Fruit fly (Drosophila melanogaster) whole organism, wandering third instar larva: ENCODE data around the gene asun.

ENCODE experiments used
- Abd-B ChIP-seq: fragments of >200 bp; optimal IDR thresholded peaks from 2 replicates; lab custom pipeline; 2017; ENCODE audit warnings: missing biosample characterization, missing genetic modification characterization
- CG32264 ChIP-seq: fragments of 200-800 bp; sonication (Bioruptor generic); optimal IDR thresholded peaks from 2 replicates; lab custom pipeline; 2016; ENCODE audit warnings: missing biosample characterization, missing genetic modification characterization
- CG9705 ChIP-seq: fragments of 200-800 bp; sonication (Bioruptor generic); optimal IDR thresholded peaks from 2 replicates; lab custom pipeline; 2018; ENCODE audit warnings: missing biosample characterization, mild to moderate bottlenecking, missing genetic modification characterization
- CrebA ChIP-seq: fragments of 200-800 bp; sonication (Bioruptor generic); optimal IDR thresholded peaks from 2 replicates; lab custom pipeline; 2016; ENCODE audit warnings: missing biosample characterization, mild to moderate bottlenecking, missing genetic modification characterization, borderline replicate concordance
- Dfd ChIP-seq: fragments of >200 bp; optimal IDR thresholded peaks from 2 replicates; lab custom pipeline; 2017; ENCODE audit warnings: missing biosample characterization, missing genetic modification characterization
- Dif ChIP-seq: fragments of 200-275, 200-300 bp; sonication (Bioruptor generic); optimal IDR thresholded peaks from 2 replicates; lab custom pipeline; 2018; ENCODE audit warnings: missing biosample characterization, missing genetic modification characterization; ENCODE audit not compliant: partially characterized antibody
- GATAd ChIP-seq: sonication (Bioruptor generic); optimal IDR thresholded peaks from 2 replicates; lab custom pipeline; 2016; ENCODE audit warnings: missing biosample characterization, missing genetic modification characterization
- HLH106 ChIP-seq: fragments of 200-800 bp; optimal IDR thresholded peaks from 3 replicates; lab custom pipeline; 2019; ENCODE audit warnings: missing biosample characterization, mild to moderate bottlenecking, missing genetic modification characterization, moderate library complexity
- Hnf4 ChIP-seq: fragments of 200-800 bp; sonication (Bioruptor generic); optimal IDR thresholded peaks from 2 replicates; lab custom pipeline; 2016; ENCODE audit warnings: missing biosample characterization, mild to moderate bottlenecking, missing genetic modification characterization
- Hr78 ChIP-seq: fragments of >200 bp; optimal IDR thresholded peaks from 2 replicates; lab custom pipeline; 2017; ENCODE audit warnings: missing biosample characterization, missing genetic modification characterization
- Hr83 ChIP-seq: fragments of 200-300 bp; sonication (Bioruptor generic); optimal IDR thresholded peaks from 2 replicates; lab custom pipeline; 2016; ENCODE audit warnings: missing biosample characterization, mild to moderate bottlenecking, missing genetic modification characterization, moderate library complexity; ENCODE audit not compliant: poor library complexity, severe bottlenecking
- Jra ChIP-seq: sonication (Bioruptor generic); optimal IDR thresholded peaks from 2 replicates; lab custom pipeline; 2016; ENCODE audit warnings: missing biosample characterization, missing genetic modification characterization
- Mio ChIP-seq: sonication (Bioruptor generic); optimal IDR thresholded peaks from 2 replicates; lab custom pipeline; 2016; ENCODE audit warnings: missing biosample characterization, missing genetic modification characterization
- Myc ChIP-seq: fragments of >200 bp; optimal IDR thresholded peaks from 2 replicates; lab custom pipeline; 2017
- N ChIP-seq: fragments of >200 bp; optimal IDR thresholded peaks from 2 replicates; lab custom pipeline; 2018; ENCODE audit warnings: missing biosample characterization, missing external identifiers, missing genetic modification characterization
- OdsH ChIP-seq: fragments of 200-800 bp; sonication (Bioruptor generic); optimal IDR thresholded peaks from 2 replicates; lab custom pipeline; 2016; ENCODE audit warnings: missing biosample characterization, mild to moderate bottlenecking, missing genetic modification characterization
- Rel ChIP-seq, 2 experiments: fragments of 200-800 bp; sonication (Bioruptor generic) in 1 of 2; optimal IDR thresholded peaks; 2 replicates in 1 of 2; 3 replicates in 1 of 2; lab custom pipeline; 2016 to 2019; ENCODE audit warnings: mild to moderate bottlenecking in 2 of 2, missing biosample characterization in 2 of 2, missing genetic modification characterization in 2 of 2, moderate library complexity in 1 of 2
- Sp1 ChIP-seq: fragments of 200-800 bp; sonication (Bioruptor generic); optimal IDR thresholded peaks from 3 replicates; lab custom pipeline; 2019; ENCODE audit warnings: missing biosample characterization, mild to moderate bottlenecking, missing genetic modification characterization, moderate library complexity
- Vsx2 ChIP-seq: fragments of 200-300, 225-300 bp; sonication (Bioruptor generic); optimal IDR thresholded peaks from 2 replicates; lab custom pipeline; 2018; ENCODE audit warnings: missing biosample characterization, missing genetic modification characterization; ENCODE audit not compliant: partially characterized antibody
- br ChIP-seq: fragments of 200-800 bp; sonication (Bioruptor generic); optimal IDR thresholded peaks from 2 replicates; lab custom pipeline; 2016; ENCODE audit warnings: missing biosample characterization, missing genetic modification characterization
- brk ChIP-seq: fragments of 200-800 bp; sonication (Bioruptor generic); optimal IDR thresholded peaks from 2 replicates; lab custom pipeline; 2016; ENCODE audit warnings: missing biosample characterization, mild to moderate bottlenecking, missing genetic modification characterization
- dl ChIP-seq, 2 experiments: fragments of 175-275, 200-275 bp in 1 of 2; fragments of 200-275 bp in 1 of 2; sonication (Bioruptor generic); optimal IDR thresholded peaks; lab custom pipeline; 2018; ENCODE audit warnings: mild to moderate bottlenecking in 2 of 2, missing biosample characterization in 2 of 2, missing genetic modification characterization in 2 of 2, moderate library complexity in 2 of 2; ENCODE audit not compliant: partially characterized antibody in 2 of 2, insufficient read depth in 1 of 2
- dmrt93B ChIP-seq: fragments of 200-800 bp; sonication (Bioruptor generic); optimal IDR thresholded peaks from 2 replicates; lab custom pipeline; 2018; ENCODE audit warnings: missing biosample characterization, mild to moderate bottlenecking, missing genetic modification characterization
- dsf ChIP-seq: sonication (Bioruptor generic); optimal IDR thresholded peaks from 2 replicates; lab custom pipeline; 2016; ENCODE audit warnings: missing biosample characterization, missing genetic modification characterization, borderline replicate concordance
- ey ChIP-seq: fragments of 200-800 bp; sonication (Bioruptor generic); optimal IDR thresholded peaks from 2 replicates; lab custom pipeline; 2016; ENCODE audit warnings: missing biosample characterization, missing genetic modification characterization
- foxo ChIP-seq, 2 experiments: fragments of 200-800 bp; sonication (Bioruptor generic); optimal IDR thresholded peaks; 2 replicates in 1 of 2; 3 replicates in 1 of 2; lab custom pipeline; 2016 to 2017; ENCODE audit warnings: missing biosample characterization in 2 of 2, missing genetic modification characterization in 2 of 2
- fru ChIP-seq: fragments of 200-800 bp; sonication (Bioruptor generic); optimal IDR thresholded peaks from 3 replicates; lab custom pipeline; 2016; ENCODE audit warnings: missing biosample characterization, mild to moderate bottlenecking, missing genetic modification characterization
- h ChIP-seq: fragments of 200-800 bp; sonication (Bioruptor generic); optimal IDR thresholded peaks from 3 replicates; lab custom pipeline; 2016; ENCODE audit warnings: missing biosample characterization, mild to moderate bottlenecking, missing genetic modification characterization
- jim ChIP-seq: fragments of 175-275, 200-325 bp; sonication (Bioruptor generic); optimal IDR thresholded peaks from 2 replicates; lab custom pipeline; 2016; ENCODE audit warnings: missing biosample characterization, mild to moderate bottlenecking, missing genetic modification characterization
- lola ChIP-seq: fragments of >200 bp; optimal IDR thresholded peaks from 2 replicates; lab custom pipeline; 2017; ENCODE audit warnings: missing biosample characterization, missing genetic modification characterization
- pan ChIP-seq: fragments of >200 bp; optimal IDR thresholded peaks from 2 replicates; lab custom pipeline; 2017
- psq ChIP-seq: fragments of 200-800 bp; sonication (Bioruptor generic); optimal IDR thresholded peaks from 3 replicates; lab custom pipeline; 2017; ENCODE audit warnings: missing biosample characterization, mild to moderate bottlenecking, missing genetic modification characterization, moderate library complexity
- rgr ChIP-seq: fragments of 200-800 bp; sonication (Bioruptor generic); optimal IDR thresholded peaks from 3 replicates; lab custom pipeline; 2016; ENCODE audit warnings: missing biosample characterization, mild to moderate bottlenecking, missing genetic modification characterization
- sage ChIP-seq: fragments of 200-800 bp; sonication (Bioruptor generic); optimal IDR thresholded peaks from 2 replicates; lab custom pipeline; 2016; ENCODE audit warnings: missing biosample characterization, mild to moderate bottlenecking, missing genetic modification characterization
- sv ChIP-seq: fragments of 200-800 bp; sonication (Bioruptor generic); optimal IDR thresholded peaks from 3 replicates; lab custom pipeline; 2016; ENCODE audit warnings: missing biosample characterization, missing genetic modification characterization
- tai ChIP-seq: sonication (Bioruptor generic); optimal IDR thresholded peaks from 2 replicates; lab custom pipeline; 2016; ENCODE audit warnings: missing biosample characterization, missing genetic modification characterization
- usp ChIP-seq: fragments of >200 bp; optimal IDR thresholded peaks from 2 replicates; lab custom pipeline; 2017; ENCODE audit warnings: missing biosample characterization, missing genetic modification characterization
- woc ChIP-seq: sonication (Bioruptor generic); optimal IDR thresholded peaks from 2 replicates; lab custom pipeline; 2016; ENCODE audit warnings: missing biosample characterization, mild to moderate bottlenecking, missing genetic modification characterization

Gene asun

dm6 chr3R:16231385-16232307 lies 32.4 kb upstream of the asun start:
- TF ChIP-seq dsf (no peak), Dfd (GFP tag; lab: Kevin White, UChicago) (peak; percentile 35), sv (GFP tag; lab: Kevin White, UChicago) (peak; percentile 74), GATAd (GFP tag; lab: Kevin White, UChicago) (no peak), tai (GFP tag; lab: Kevin White, UChicago) (peak; percentile 45), fru (peak; percentile 78), Rel (GFP tag; optimal IDR thresholded peaks at IDR 0.05; lab: Kevin White, UChicago) (peak; percentile 51), Rel (tag; optimal IDR thresholded peaks at IDR 0.05; lab: Kevin White, UChicago) (peak; percentile 64), CG32264 (no peak), h (peak; percentile 73), ey (GFP tag; lab: Kevin White, UChicago) (peak; percentile 76), br (GFP tag; lab: Kevin White, UChicago) (peak; percentile 52), usp (no peak), pan (lab: Kevin White, UChicago) (no peak), foxo (GFP tag; optimal IDR thresholded peaks at IDR 0.05; lab: Kevin White, UChicago) (peak in 1 of 2 experiments; percentile 75), sage (GFP tag; lab: Kevin White, UChicago) (no peak), Sp1 (GFP tag; lab: Kevin White, UChicago) (peak; percentile 43), CrebA (no peak), Hr83 (GFP tag; lab: Kevin White, UChicago) (peak; percentile 32), Myc (no peak), Hnf4 (GFP tag; lab: Kevin White, UChicago) (no peak), brk (GFP tag; lab: Kevin White, UChicago) (peak; percentile 41), jim (GFP tag; lab: Kevin White, UChicago) (peak; percentile 31), Jra (no peak), lola (GFP tag; lab: Kevin White, UChicago) (no peak), Mio (GFP tag; lab: Kevin White, UChicago) (no peak), woc (GFP tag; lab: Kevin White, UChicago) (peak; percentile 65), Dif (GFP tag; lab: Kevin White, UChicago) (no peak), dl (GFP tag; optimal IDR thresholded peaks at IDR 0.05; lab: Kevin White, UChicago; ENCODE audit: insufficient read depth in 1 of 2, partially characterized antibody in 2 of 2) (no peak), HLH106 (tag; lab: Kevin White, UChicago) (peak; percentile 66), dmrt93B (GFP tag; lab: Kevin White, UChicago) (peak; percentile 52), CG9705 (GFP tag; lab: Kevin White, UChicago) (peak; percentile 26), N (no peak), Vsx2 (GFP tag; lab: Kevin White, UChicago) (peak; percentile 30), rgr (GFP tag; lab: Kevin White, UChicago) (peak; percentile 57), OdsH (peak; percentile 58), Abd-B (GFP tag; lab: Kevin White, UChicago) (no peak), Hr78 (GFP tag; lab: Kevin White, UChicago) (no peak), psq (GFP tag; lab: Kevin White, UChicago) (peak; percentile 99)

DNA sequence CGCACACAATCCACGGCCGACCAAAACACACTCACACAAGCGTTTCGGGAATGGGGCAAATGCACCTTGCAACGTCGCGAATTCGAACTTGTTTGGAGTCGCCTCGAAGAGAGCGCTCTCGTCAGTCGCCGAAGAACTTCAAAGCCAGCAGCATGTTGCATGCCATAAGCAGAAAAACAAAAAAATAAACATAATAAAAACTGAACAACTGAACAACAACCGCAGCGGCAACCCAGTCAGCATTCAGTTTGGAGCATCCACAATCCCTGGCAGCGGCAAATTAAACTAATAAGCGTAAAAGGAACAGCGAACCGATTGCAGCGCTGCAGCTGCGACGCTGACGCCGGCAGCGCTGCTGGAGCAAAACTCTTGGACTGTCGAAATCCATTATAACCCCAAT lies 31.5 kb upstream of the asun start:
- TF ChIP-seq brk (GFP tag; lab: Kevin White, UChicago) (peak; percentile 13), CrebA (peak; percentile 44), tai (GFP tag; lab: Kevin White, UChicago) (no peak), Dif (GFP tag; lab: Kevin White, UChicago) (peak; percentile 45), ey (GFP tag; lab: Kevin White, UChicago) (no peak), Rel (GFP tag; optimal IDR thresholded peaks at IDR 0.05; lab: Kevin White, UChicago) (peak; percentile 7), Rel (tag; optimal IDR thresholded peaks at IDR 0.05; lab: Kevin White, UChicago) (no peak), Jra (peak; percentile 20), psq (GFP tag; lab: Kevin White, UChicago) (peak; percentile 15)
